Fruit fly (Drosophila melanogaster) whole organism, embryonic: ENCODE data around the gene Mct1.
A peak's percentile ranks its signal among the peaks of the same experiment; 100 is the strongest.

Experiments used
- Atf-2 ChIP-seq: fragments of 200-800 bp; sonication (Bioruptor generic); optimal IDR thresholded peaks from 2 replicates; lab custom pipeline; 2016; ENCODE audit warnings: missing biosample characterization, missing genetic modification characterization
- BEAF-32 ChIP-seq: fragments of 200-800 bp; sonication (Bioruptor generic); optimal IDR thresholded peaks from 3 replicates; lab custom pipeline; 2017; ENCODE audit warnings: missing biosample characterization, missing genetic modification characterization, mild to moderate bottlenecking, moderate library complexity, missing genetic modification reagents
- Bgb ChIP-seq: fragments of 200-800 bp; sonication (Bioruptor generic); IDR thresholded peaks from 2 replicates; pipeline ENCODE4 v1.3.6; 2022; ENCODE audit warnings: missing biosample characterization, missing genetic modification characterization; ENCODE audit not compliant: partially characterized antibody
- BtbVII ChIP-seq: fragments of 200-800 bp; sonication (Bioruptor generic); optimal IDR thresholded peaks from 3 replicates; lab custom pipeline; 2017; ENCODE audit warnings: missing biosample characterization, mild to moderate bottlenecking, missing genetic modification characterization
- CG10147 ChIP-seq: fragments of 200-800 bp; sonication (Bioruptor generic); optimal IDR thresholded peaks from 2 replicates; lab custom pipeline; 2019; ENCODE audit warnings: missing biosample characterization, mild to moderate bottlenecking, missing genetic modification characterization, moderate library complexity
- CG10321 ChIP-seq: fragments of 200-800 bp; sonication (Bioruptor generic); IDR thresholded peaks from 2 replicates; pipeline ENCODE4 v1.3.6; 2022; ENCODE audit warnings: missing biosample characterization, missing genetic modification characterization
- CG11723 ChIP-seq: fragments of 200-800 bp; sonication (Bioruptor generic); optimal IDR thresholded peaks from 2 replicates; lab custom pipeline; 2017; ENCODE audit warnings: missing biosample characterization, mild to moderate bottlenecking, missing genetic modification characterization
- CG12942 ChIP-seq: fragments of 200-800 bp; sonication (Bioruptor generic); optimal IDR thresholded peaks from 3 replicates; lab custom pipeline; 2016; ENCODE audit warnings: missing biosample characterization, missing genetic modification characterization
- CG13123 ChIP-seq: fragments of 200-800 bp; sonication (Bioruptor generic); optimal IDR thresholded peaks from 2 replicates; lab custom pipeline; 2016; ENCODE audit warnings: missing biosample characterization, missing genetic modification characterization
- CG13624 ChIP-seq: fragments of 200-800 bp; sonication (Bioruptor generic); optimal IDR thresholded peaks from 2 replicates; lab custom pipeline; 2016; ENCODE audit warnings: missing biosample characterization, missing genetic modification characterization
- CG14860 ChIP-seq: fragments of 200-800 bp; sonication (Bioruptor generic); IDR thresholded peaks from 3 replicates; pipeline ENCODE4 v1.3.6; 2022; ENCODE audit warnings: missing biosample characterization, missing genetic modification characterization; ENCODE audit not compliant: partially characterized antibody
- CG15696 ChIP-seq: fragments of 200-800 bp; sonication (Bioruptor generic); optimal IDR thresholded peaks from 2 replicates; lab custom pipeline; 2019; ENCODE audit warnings: missing biosample characterization, mild to moderate bottlenecking, missing genetic modification characterization, moderate library complexity
- CG17186 ChIP-seq: fragments of 200-800 bp; sonication (Bioruptor generic); optimal IDR thresholded peaks from 3 replicates; lab custom pipeline; 2017; ENCODE audit warnings: missing biosample characterization, missing genetic modification reagents, missing genetic modification characterization
- CG17568 ChIP-seq: fragments of 200-800 bp; sonication (Bioruptor generic); optimal IDR thresholded peaks from 2 replicates; lab custom pipeline; 2018; ENCODE audit warnings: missing biosample characterization, mild to moderate bottlenecking, missing genetic modification characterization, moderate library complexity
- CG3847 ChIP-seq: fragments of 200-800 bp; sonication (Bioruptor generic); IDR thresholded peaks from 2 replicates; pipeline ENCODE4 v1.3.6; 2022; ENCODE audit warnings: missing biosample characterization, missing genetic modification characterization
- CG4360 ChIP-seq: fragments of 200-800 bp; sonication (Bioruptor generic); IDR thresholded peaks from 2 replicates; pipeline ENCODE4 v1.3.6; 2022; ENCODE audit warnings: missing biosample characterization, missing genetic modification characterization
- CG4617 ChIP-seq: fragments of 200-800 bp; sonication (Bioruptor generic); optimal IDR thresholded peaks from 3 replicates; lab custom pipeline; 2016; ENCODE audit warnings: missing biosample characterization, missing genetic modification characterization, borderline replicate concordance
- CG8478 ChIP-seq: fragments of >200 bp; optimal IDR thresholded peaks from 2 replicates; lab custom pipeline; 2018
- CG9609 ChIP-seq: fragments of 200-800 bp; sonication (Bioruptor generic); optimal IDR thresholded peaks from 3 replicates; lab custom pipeline; 2016; ENCODE audit warnings: missing biosample characterization, missing genetic modification characterization
- CG9932 ChIP-seq: fragments of 200-800 bp; sonication (Bioruptor generic); IDR thresholded peaks from 2 replicates; pipeline ENCODE4 v1.3.6; 2022; ENCODE audit warnings: missing biosample characterization, missing genetic modification characterization
- Doc3 ChIP-seq: fragments of 200-800 bp; sonication (Bioruptor generic); IDR thresholded peaks from 3 replicates; pipeline ENCODE4 v1.3.6; 2022; ENCODE audit warnings: missing biosample characterization, missing genetic modification characterization; ENCODE audit not compliant: partially characterized antibody
- ERR ChIP-seq: fragments of 200-800 bp; sonication (Bioruptor generic); optimal IDR thresholded peaks from 2 replicates; lab custom pipeline; 2016; ENCODE audit warnings: missing biosample characterization, missing genetic modification characterization
- Elba2 ChIP-seq: fragments of 200-800 bp; sonication (Bioruptor generic); optimal IDR thresholded peaks from 3 replicates; lab custom pipeline; 2016; ENCODE audit warnings: missing biosample characterization, missing genetic modification characterization
- Ets65A ChIP-seq: fragments of 200-800 bp; sonication (Bioruptor generic); peaks from one replicate; lab custom pipeline; 2016; ENCODE audit warnings: missing biosample characterization, missing genetic modification characterization
- HLH3B ChIP-seq: fragments of 200-800 bp; sonication (Bioruptor generic); IDR thresholded peaks from 2 replicates; pipeline ENCODE4 v1.3.6; 2022; ENCODE audit warnings: missing biosample characterization, missing genetic modification characterization
- HmgD ChIP-seq: fragments of 200-800 bp; sonication (Bioruptor generic); optimal IDR thresholded peaks from 3 replicates; lab custom pipeline; 2016; ENCODE audit warnings: missing biosample characterization, missing genetic modification characterization
- HmgZ ChIP-seq: fragments of 200-800 bp; sonication (Bioruptor generic); optimal IDR thresholded peaks from 2 replicates; lab custom pipeline; 2018; ENCODE audit warnings: missing biosample characterization, mild to moderate bottlenecking, missing genetic modification characterization
- Mad ChIP-seq: fragments of 200-800 bp; sonication (Bioruptor generic); optimal IDR thresholded peaks from 2 replicates; lab custom pipeline; 2016; ENCODE audit warnings: missing biosample characterization, missing genetic modification characterization
- Poxn ChIP-seq: fragments of 200-800 bp; sonication (Bioruptor generic); IDR thresholded peaks from 2 replicates; pipeline ENCODE4 v1.3.6; 2022; ENCODE audit warnings: missing biosample characterization, missing genetic modification characterization
- Ptx1 ChIP-seq: fragments of 200-800 bp; sonication (Bioruptor generic); IDR thresholded peaks from 2 replicates; pipeline ENCODE4 v1.3.6; 2022; ENCODE audit warnings: missing biosample characterization, missing genetic modification characterization
- Scr ChIP-seq: fragments of 200-800 bp; sonication (Bioruptor generic); IDR thresholded peaks from 2 replicates; pipeline ENCODE4 v1.3.6; 2022; ENCODE audit warnings: missing biosample characterization, missing genetic modification characterization; ENCODE audit not compliant: partially characterized antibody
- Sin3A ChIP-seq: fragments of >200 bp; optimal IDR thresholded peaks from 2 replicates; lab custom pipeline; 2018
- al ChIP-seq: fragments of 200-800 bp; sonication (Bioruptor generic); IDR thresholded peaks from 2 replicates; pipeline ENCODE4 v1.3.6; 2022; ENCODE audit warnings: missing biosample characterization, missing genetic modification characterization
- ato ChIP-seq: fragments of 200-800 bp; sonication (Bioruptor generic); IDR thresholded peaks from 2 replicates; pipeline ENCODE4 v1.3.6; 2022; ENCODE audit warnings: missing biosample characterization, missing genetic modification characterization; ENCODE audit not compliant: partially characterized antibody
- bab2 ChIP-seq: fragments of 200-800 bp; sonication (Bioruptor generic); optimal IDR thresholded peaks from 2 replicates; lab custom pipeline; 2016; ENCODE audit warnings: missing biosample characterization, missing genetic modification characterization
- br ChIP-seq: fragments of >200 bp; optimal IDR thresholded peaks from 2 replicates; lab custom pipeline; 2017
- cg ChIP-seq: fragments of 200-800 bp; sonication (Bioruptor generic); optimal IDR thresholded peaks from 3 replicates; lab custom pipeline; 2019; ENCODE audit warnings: missing biosample characterization, mild to moderate bottlenecking, missing genetic modification characterization, moderate library complexity
- gcm ChIP-seq: fragments of 200-800 bp; sonication (Bioruptor generic); optimal IDR thresholded peaks from 2 replicates; lab custom pipeline; 2019; ENCODE audit warnings: missing biosample characterization, mild to moderate bottlenecking, missing genetic modification characterization, moderate library complexity
- nau ChIP-seq: fragments of 200-800 bp; sonication (Bioruptor generic); optimal IDR thresholded peaks from 3 replicates; lab custom pipeline; 2017; ENCODE audit warnings: missing biosample characterization, mild to moderate bottlenecking, missing genetic modification characterization, missing genetic modification reagents
- pfk ChIP-seq: fragments of 200-800 bp; sonication (Bioruptor generic); optimal IDR thresholded peaks from 2 replicates; lab custom pipeline; 2018; ENCODE audit warnings: missing biosample characterization, mild to moderate bottlenecking, missing genetic modification characterization, moderate library complexity
- sd ChIP-seq: fragments of 200-800 bp; sonication (Bioruptor generic); optimal IDR thresholded peaks from 3 replicates; lab custom pipeline; 2018; ENCODE audit warnings: missing biosample characterization, mild to moderate bottlenecking, missing genetic modification characterization, moderate library complexity
- sens ChIP-seq: fragments of 200-800 bp; sonication (Bioruptor generic); peaks from one replicate; lab custom pipeline; 2016; ENCODE audit warnings: missing biosample characterization, missing genetic modification characterization
- sna ChIP-seq: fragments of 200-800 bp; sonication (Bioruptor generic); IDR thresholded peaks from 2 replicates; pipeline ENCODE4 v1.3.6; 2022; ENCODE audit warnings: missing biosample characterization, missing genetic modification characterization; ENCODE audit not compliant: partially characterized antibody
- so ChIP-seq: fragments of 200-800 bp; sonication (Bioruptor generic); IDR thresholded peaks from 3 replicates; pipeline ENCODE4 v1.3.6; 2022; ENCODE audit warnings: missing biosample characterization, missing genetic modification characterization
- sqz ChIP-seq: fragments of 200-800 bp; sonication (Bioruptor generic); optimal IDR thresholded peaks from 3 replicates; lab custom pipeline; 2018; ENCODE audit warnings: missing biosample characterization, mild to moderate bottlenecking, missing genetic modification characterization
- sug ChIP-seq: fragments of 200-800 bp; optimal IDR thresholded peaks from 2 replicates; lab custom pipeline; 2019; ENCODE audit warnings: missing biosample characterization, mild to moderate bottlenecking, missing genetic modification characterization, moderate library complexity
- tll ChIP-seq, 2 experiments: fragments of 200-800 bp in 1 of 2; fragments of >200 bp in 1 of 2; sonication (Bioruptor generic) in 1 of 2; optimal IDR thresholded peaks; 2 replicates each; lab custom pipeline; 2017 to 2019; ENCODE audit warnings: missing biosample characterization in 2 of 2, missing genetic modification characterization in 2 of 2, mild to moderate bottlenecking in 1 of 2, moderate library complexity in 1 of 2
- vvl ChIP-seq: fragments of 200-800 bp; sonication (Bioruptor generic); IDR thresholded peaks from 2 replicates; pipeline ENCODE4 v1.3.6; 2022; ENCODE audit warnings: missing biosample characterization, missing genetic modification characterization

The Mct1 gene

DNA sequence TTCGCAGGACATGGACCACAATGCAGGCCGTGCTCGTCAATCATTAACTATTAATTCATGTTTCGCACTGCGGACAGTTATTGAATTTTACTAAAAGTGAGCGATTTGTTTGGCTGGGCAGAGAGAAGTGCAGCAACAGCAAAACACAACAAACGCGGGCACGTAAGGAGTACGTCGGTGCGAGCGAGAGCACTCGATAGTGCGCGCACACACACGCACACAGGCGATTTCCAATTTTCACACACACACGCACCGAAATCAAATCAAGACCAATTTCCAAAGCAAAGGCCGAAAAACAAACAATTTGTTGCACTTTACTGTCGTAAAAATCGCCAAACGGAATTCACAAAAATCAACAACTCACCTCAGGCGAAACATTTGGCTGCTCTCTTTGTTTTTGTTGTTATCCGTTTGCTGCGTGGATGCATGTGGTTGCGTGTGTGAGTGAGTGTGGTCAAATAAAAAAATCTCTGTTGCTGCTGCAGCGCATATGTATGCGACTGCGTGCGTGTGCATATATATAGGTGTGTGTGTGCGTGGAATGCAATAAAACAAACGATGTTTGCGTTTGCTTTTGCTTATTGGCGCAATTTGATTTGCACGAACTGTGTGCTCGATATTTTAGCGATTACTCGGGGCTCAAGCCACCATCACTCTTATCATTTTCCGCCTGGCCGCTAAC lies 30.9 kb upstream of the Mct1 start (continued):
- TF ChIP-seq sd (tag; lab: Kevin White, UChicago) = peak; percentile 77
- peak; percentile 97 for TF ChIP-seq CG8478
- peak; percentile 50 for TF ChIP-seq Elba2 (GFP tag; lab: Kevin White, UChicago)
- TF ChIP-seq HmgD (GFP tag; lab: Kevin White, UChicago) = peak; percentile 4
- TF ChIP-seq CG4360 (GFP tag; lab: Robert Waterston, UW) = peak; percentile 41
- peak; percentile 29 for TF ChIP-seq sqz
- peak; percentile 42 for TF ChIP-seq CG4617 (GFP tag; lab: Kevin White, UChicago)

dm6 chrX:2158668-2159163 lies 30.3 kb upstream of the Mct1 start, which contains the start of gene wapl:
TSS of gene wapl (minus strand) at chrX:2158983.
- peak; percentile 49 for TF ChIP-seq sug
- no peak for TF ChIP-seq bab2 (GFP tag; lab: Kevin White, UChicago)
- no peak for TF ChIP-seq al (GFP tag; lab: Robert Waterston, UW)
- TF ChIP-seq Elba2 (GFP tag; lab: Kevin White, UChicago) = no peak
- peak; percentile 97 for TF ChIP-seq Bgb (GFP tag; lab: Robert Waterston, UW)
- peak; percentile 91 for TF ChIP-seq Doc3 (GFP tag; lab: Robert Waterston, UW)
- TF ChIP-seq CG14860 (GFP tag; lab: Robert Waterston, UW) = peak; percentile 87
- peak; percentile 75 for TF ChIP-seq Ets65A (GFP tag; lab: Kevin White, UChicago)
- TF ChIP-seq CG17186 (GFP tag; lab: Kevin White, UChicago) = peak; percentile 94
- TF ChIP-seq vvl = peak; percentile 61
- no peak for TF ChIP-seq BtbVII
- peak; percentile 0 for TF ChIP-seq CG9609 (GFP tag; lab: Kevin White, UChicago)
- peak; percentile 61 for TF ChIP-seq cg (GFP tag; lab: Kevin White, UChicago)
- no peak for TF ChIP-seq CG13123 (GFP tag; lab: Kevin White, UChicago)
- no peak for TF ChIP-seq HLH3B (GFP tag; lab: Robert Waterston, UW)
- no peak for TF ChIP-seq so (GFP tag; lab: Robert Waterston, UW)
- TF ChIP-seq Atf-2 (GFP tag; lab: Kevin White, UChicago) = no peak
- TF ChIP-seq HmgZ = peak; percentile 57
- peak; percentile 76 for TF ChIP-seq CG9932 (GFP tag; lab: Robert Waterston, UW)
- TF ChIP-seq CG15696 (tag; lab: Kevin White, UChicago) = no peak
- TF ChIP-seq pfk (GFP tag; lab: Kevin White, UChicago) = no peak
- TF ChIP-seq Mad (GFP tag; lab: Kevin White, UChicago) = peak; percentile 16
- TF ChIP-seq CG12942 (GFP tag; lab: Kevin White, UChicago) = no peak
- peak; percentile 25 for TF ChIP-seq CG10147 (GFP tag; lab: Kevin White, UChicago)
- no peak for TF ChIP-seq gcm (GFP tag; lab: Kevin White, UChicago)
- peak; percentile 94 for TF ChIP-seq Scr (GFP tag; lab: Robert Waterston, UW)
- TF ChIP-seq Poxn (GFP tag; lab: Robert Waterston, UW) = no peak
- no peak for TF ChIP-seq br (lab: Kevin White, UChicago)
- TF ChIP-seq Sin3A (lab: Kevin White, UChicago) = peak; percentile 82
- no peak; the same call in 1 of the 2 replicates for TF ChIP-seq CG10321 (GFP tag; lab: Robert Waterston, UW)
- TF ChIP-seq ato (GFP tag; lab: Robert Waterston, UW) = peak; percentile 93
- no peak for TF ChIP-seq nau (GFP tag; lab: Kevin White, UChicago)
- TF ChIP-seq CG17568 = no peak
- peak; percentile 97 for TF ChIP-seq BEAF-32 (GFP tag; lab: Kevin White, UChicago)
- TF ChIP-seq CG3847 = peak; percentile 61
- TF ChIP-seq Ptx1 (GFP tag; lab: Robert Waterston, UW) = 0 out of 2 replicates have a peak, but pooled peaks have one; percentile 10
- peak; percentile 35 for TF ChIP-seq CG13624
- TF ChIP-seq sna (GFP tag; lab: Robert Waterston, UW) = peak; percentile 91
- no peak for TF ChIP-seq tll (GFP tag; optimal IDR thresholded peaks at IDR 0.05; lab: Kevin White, UChicago)
- TF ChIP-seq ERR (GFP tag; lab: Kevin White, UChicago) = peak; percentile 49
- peak; percentile 81 for TF ChIP-seq sens (GFP tag; lab: Kevin White, UChicago)
- no peak for TF ChIP-seq CG11723 (GFP tag; lab: Kevin White, UChicago)
